Worm (Caenorhabditis elegans): ENCODE results near the gene C45B2.3.

- TF ChIP-seq pqm-1 (tag; optimal IDR thresholded peaks at IDR 0.05) (no peak), aly-2 (tag; optimal IDR thresholded peaks at IDR 0.05) (no peak), jun-1 (tag; optimal IDR thresholded peaks at IDR 0.05) (no peak)
Measured at ce11 chrX:6109288-6109770, 26.6 kb downstream of the C45B2.3 start, which contains the start of gene kynu-1.

All from whole organism, L3 larva.